Fruit fly (Drosophila melanogaster): ENCODE measurements around the gene CG14669.

The CG14669 gene

dm6 chr3R:5369490-5370001, 44.8 kb upstream of the CG14669 start, which contains the start of the genes CG31542 and CG34277:
Gene CG31542 (plus strand): TSS chr3R:5369540.
Gene CG34277 (plus strand): TSS chr3R:5369540.
- TF ChIP-seq sage (GFP tag; optimal IDR thresholded peaks at IDR 0.05) (no peak), Dfd (GFP tag; optimal IDR thresholded peaks at IDR 0.05) (peak; percentile 95)

- TF ChIP-seq usp (GFP tag; optimal IDR thresholded peaks at IDR 0.05), result no peak
- no peak for TF ChIP-seq pan (optimal IDR thresholded peaks at IDR 0.05)
- TF ChIP-seq ey (GFP tag; optimal IDR thresholded peaks at IDR 0.05), result peak; percentile 85
- TF ChIP-seq br (GFP tag; optimal IDR thresholded peaks at IDR 0.05), result peak; percentile 81
- no peak for TF ChIP-seq N (GFP tag; optimal IDR thresholded peaks at IDR 0.05)
- TF ChIP-seq Jra (GFP tag; optimal IDR thresholded peaks at IDR 0.05), result no peak
- no peak for TF ChIP-seq Abd-B (GFP tag; optimal IDR thresholded peaks at IDR 0.05)
- TF ChIP-seq Mio (GFP tag; optimal IDR thresholded peaks at IDR 0.05), result peak; percentile 46
- TF ChIP-seq HLH106 (tag; optimal IDR thresholded peaks at IDR 0.05), result peak; percentile 77
- no peak for TF ChIP-seq Hr78 (GFP tag; optimal IDR thresholded peaks at IDR 0.05)
- TF ChIP-seq dl (GFP tag; optimal IDR thresholded peaks at IDR 0.05; ENCODE audit: insufficient read depth in 1 of 2, partially characterized antibody in 2 of 2), result no peak
- TF ChIP-seq Vsx2 (GFP tag; optimal IDR thresholded peaks at IDR 0.05; ENCODE audit: partially characterized antibody), result no peak
- peak; percentile 78 for TF ChIP-seq sv (GFP tag; optimal IDR thresholded peaks at IDR 0.05)
- TF ChIP-seq OdsH (GFP tag; optimal IDR thresholded peaks at IDR 0.05), result peak; percentile 63
- peak; percentile 66 for TF ChIP-seq CG32264 (GFP tag; optimal IDR thresholded peaks at IDR 0.05)
- TF ChIP-seq GATAd (GFP tag; optimal IDR thresholded peaks at IDR 0.05), result no peak
- peak; percentile 78 for TF ChIP-seq jim (GFP tag; optimal IDR thresholded peaks at IDR 0.05)
- no peak for TF ChIP-seq dmrt93B (GFP tag; optimal IDR thresholded peaks at IDR 0.05)
- peak; percentile 67 for TF ChIP-seq Sp1 (GFP tag; optimal IDR thresholded peaks at IDR 0.05)
- peak; percentile 74 for TF ChIP-seq CG9705 (GFP tag; optimal IDR thresholded peaks at IDR 0.05)
- TF ChIP-seq rgr (GFP tag; optimal IDR thresholded peaks at IDR 0.05), result peak; percentile 89
- TF ChIP-seq h (GFP tag; optimal IDR thresholded peaks at IDR 0.05), result peak; percentile 89
- TF ChIP-seq tai (GFP tag; optimal IDR thresholded peaks at IDR 0.05), result no peak
- no peak for TF ChIP-seq Dfd (GFP tag; optimal IDR thresholded peaks at IDR 0.05)
- TF ChIP-seq psq (GFP tag; optimal IDR thresholded peaks at IDR 0.05), result peak; percentile 65
- no peak for TF ChIP-seq Rel (GFP tag; optimal IDR thresholded peaks at IDR 0.05)
- TF ChIP-seq Rel (tag; optimal IDR thresholded peaks at IDR 0.05), result peak; percentile 53
- no peak for TF ChIP-seq CrebA (GFP tag; optimal IDR thresholded peaks at IDR 0.05; ENCODE audit: borderline replicate concordance)
- peak; percentile 80 for TF ChIP-seq fru (GFP tag; optimal IDR thresholded peaks at IDR 0.05)
- peak; percentile 80 for TF ChIP-seq Myc (optimal IDR thresholded peaks at IDR 0.05)
- TF ChIP-seq Hr83 (GFP tag; optimal IDR thresholded peaks at IDR 0.05; ENCODE audit: poor library complexity, severe bottlenecking), result peak; percentile 96
- TF ChIP-seq lola (GFP tag; optimal IDR thresholded peaks at IDR 0.05), result no peak
- peak in 1 of 2 experiments; percentile 91 for TF ChIP-seq foxo (GFP tag; optimal IDR thresholded peaks at IDR 0.05)
- no peak for TF ChIP-seq Hnf4 (GFP tag; optimal IDR thresholded peaks at IDR 0.05)
- TF ChIP-seq Dif (GFP tag; optimal IDR thresholded peaks at IDR 0.05; ENCODE audit: partially characterized antibody), result no peak
- TF ChIP-seq woc (GFP tag; optimal IDR thresholded peaks at IDR 0.05), result peak; percentile 96
- no peak for TF ChIP-seq brk (GFP tag; optimal IDR thresholded peaks at IDR 0.05)
- TF ChIP-seq dsf (GFP tag; optimal IDR thresholded peaks at IDR 0.05; ENCODE audit: borderline replicate concordance), result no peak
- peak; percentile 22 for TF ChIP-seq sage (GFP tag; optimal IDR thresholded peaks at IDR 0.05)
Observed at dm6 chr3R:5371563-5371962, 42.8 kb upstream of the CG14669 start, which contains the start of gene Polr2F. Gene Polr2F (plus strand): TSS chr3R:5371795.

- TF ChIP-seq CG32264 (GFP tag; optimal IDR thresholded peaks at IDR 0.05) (no peak), Myc (optimal IDR thresholded peaks at IDR 0.05) (no peak), fru (GFP tag; optimal IDR thresholded peaks at IDR 0.05) (no peak), psq (GFP tag; optimal IDR thresholded peaks at IDR 0.05) (no peak), rgr (GFP tag; optimal IDR thresholded peaks at IDR 0.05) (no peak), brk (GFP tag; optimal IDR thresholded peaks at IDR 0.05) (no peak), N (GFP tag; optimal IDR thresholded peaks at IDR 0.05) (no peak), jim (GFP tag; optimal IDR thresholded peaks at IDR 0.05) (no peak), Dif (GFP tag; optimal IDR thresholded peaks at IDR 0.05; ENCODE audit: partially characterized antibody) (no peak)
Observed at dm6 chr3R:5374720-5375119, 39.6 kb upstream of the CG14669 start, which contains the start of the genes hd and CG14667. Gene hd (minus strand): TSS chr3R:5374962. Gene CG14667 (plus strand): TSS chr3R:5375022.
